Worm (Caenorhabditis elegans): Measurements from ENCODE around the gene lys-5.

ce11 chrIV:11635437-11636408 is 10.3 kb upstream of the lys-5 start, which contains the start of gene mars-1:
- TF ChIP-seq lim-7 (GFP tag; IDR thresholded peaks at IDR 0.05) (no peak), nhr-11 (tag; optimal IDR thresholded peaks at IDR 0.05) (peak; percentile 66)
